Worm (Caenorhabditis elegans): ENCODE data around the gene Y7A5A.1.

DNA sequence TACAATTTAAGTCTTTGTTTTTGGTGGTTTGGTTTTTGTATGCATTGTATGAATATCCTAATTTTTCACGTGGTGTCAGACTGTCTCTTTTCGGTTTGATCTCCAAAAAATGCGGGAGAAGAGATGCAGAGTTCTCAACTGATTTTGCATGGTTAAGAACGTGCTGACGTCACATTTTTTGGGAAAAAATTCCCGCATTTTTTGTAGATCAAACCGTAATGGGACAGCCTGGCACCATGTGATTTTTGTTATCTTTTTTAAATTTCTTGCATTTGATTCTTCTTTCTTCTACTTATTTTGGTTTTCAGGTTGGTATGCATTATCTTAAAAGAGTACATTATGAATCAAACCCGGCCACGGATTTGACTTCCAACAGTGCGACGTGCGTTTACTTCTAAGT, 49.9 kb downstream of the Y7A5A.1 start, which contains the start of gene ZK662.5:
- TF ChIP-seq dao-5 (tag; optimal IDR thresholded peaks at IDR 0.05) (no peak), him-1 (tag; optimal IDR thresholded peaks at IDR 0.05) (no peak), W03F9.2 (tag; optimal IDR thresholded peaks at IDR 0.05) (no peak)
